Fruit fly (Drosophila melanogaster) whole organism, wandering third instar larva: ENCODE results near the gene Ald1.

Source experiments
- Mio ChIP-seq: sonication (Bioruptor generic); optimal IDR thresholded peaks from 2 replicates; lab custom pipeline; 2016; ENCODE audit warnings: missing biosample characterization, missing genetic modification characterization
- N ChIP-seq: fragments of >200 bp; optimal IDR thresholded peaks from 2 replicates; lab custom pipeline; 2018; ENCODE audit warnings: missing biosample characterization, missing external identifiers, missing genetic modification characterization
- brk ChIP-seq: fragments of 200-800 bp; sonication (Bioruptor generic); optimal IDR thresholded peaks from 2 replicates; lab custom pipeline; 2016; ENCODE audit warnings: missing biosample characterization, mild to moderate bottlenecking, missing genetic modification characterization
- dmrt93B ChIP-seq: fragments of 200-800 bp; sonication (Bioruptor generic); optimal IDR thresholded peaks from 2 replicates; lab custom pipeline; 2018; ENCODE audit warnings: missing biosample characterization, mild to moderate bottlenecking, missing genetic modification characterization
- pan ChIP-seq: fragments of >200 bp; optimal IDR thresholded peaks from 2 replicates; lab custom pipeline; 2017
- rgr ChIP-seq: fragments of 200-800 bp; sonication (Bioruptor generic); optimal IDR thresholded peaks from 3 replicates; lab custom pipeline; 2016; ENCODE audit warnings: missing biosample characterization, mild to moderate bottlenecking, missing genetic modification characterization
- sv ChIP-seq: fragments of 200-800 bp; sonication (Bioruptor generic); optimal IDR thresholded peaks from 3 replicates; lab custom pipeline; 2016; ENCODE audit warnings: missing biosample characterization, missing genetic modification characterization
- usp ChIP-seq: fragments of >200 bp; optimal IDR thresholded peaks from 2 replicates; lab custom pipeline; 2017; ENCODE audit warnings: missing biosample characterization, missing genetic modification characterization

DNA sequence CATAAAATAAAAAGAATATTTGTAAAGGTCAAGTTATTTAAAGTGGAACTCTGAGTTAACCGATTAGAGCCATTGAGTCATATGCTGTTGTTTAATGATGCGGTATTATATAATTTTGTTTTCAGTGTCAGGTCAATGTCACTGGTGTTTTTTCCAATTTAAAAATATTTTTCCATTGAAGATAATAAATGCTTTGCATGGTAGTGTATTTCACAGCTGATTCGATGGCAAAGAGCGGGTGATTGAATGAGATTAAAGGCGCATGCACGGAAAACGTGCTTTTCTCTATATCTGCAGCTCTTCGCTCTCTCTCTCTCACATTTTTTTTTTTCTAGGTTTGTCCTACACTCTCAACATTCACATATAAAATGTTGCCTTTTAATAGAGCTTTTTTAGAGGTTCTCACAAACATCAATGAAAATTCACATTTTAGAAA lies 3.0 kb downstream of the Ald1 start:
- TF ChIP-seq rgr (GFP tag; lab: Kevin White, UChicago), result no peak
- no peak for TF ChIP-seq usp (GFP tag; lab: Kevin White, UChicago)
- TF ChIP-seq pan (lab: Kevin White, UChicago), result no peak
- no peak for TF ChIP-seq brk
- no peak for TF ChIP-seq dmrt93B (GFP tag; lab: Kevin White, UChicago)
- TF ChIP-seq sv, result no peak
- TF ChIP-seq N (GFP tag; lab: Kevin White, UChicago), result no peak
- no peak for TF ChIP-seq Mio (GFP tag; lab: Kevin White, UChicago)
